Worm (Caenorhabditis elegans): Measurements from ENCODE around the gene C41C4.9.

The C41C4.9 gene

DNA sequence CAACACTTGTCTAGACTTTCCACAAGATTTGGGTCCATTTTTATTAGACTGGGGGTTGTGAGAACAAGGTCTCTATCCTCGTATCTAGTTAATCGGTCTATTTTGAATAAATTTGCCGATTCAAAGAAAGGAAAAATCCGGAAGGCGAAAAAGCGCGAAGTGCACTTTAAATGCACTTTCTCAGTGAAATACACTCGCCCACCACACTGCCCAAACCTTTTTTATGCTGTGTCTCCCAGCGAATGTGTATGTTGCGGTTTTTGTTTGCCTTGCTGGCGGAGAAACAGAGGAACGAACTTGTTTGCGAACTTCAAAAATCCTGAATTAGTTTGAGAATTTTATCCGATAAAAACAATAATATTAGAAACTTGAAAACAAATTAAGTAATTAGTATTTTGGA is 23.3 kb downstream of the C41C4.9 start:
- TF ChIP-seq aly-2 (tag; optimal IDR thresholded peaks at IDR 0.05) (no peak), sma-9 (GFP tag; optimal IDR thresholded peaks at IDR 0.05) (peak; percentile 0), sma-9 (tag; optimal IDR thresholded peaks at IDR 0.05) (no peak), nhr-23 (tag; optimal IDR thresholded peaks at IDR 0.05) (no peak), nhr-25 (tag; optimal IDR thresholded peaks at IDR 0.05) (no peak)

DNA sequence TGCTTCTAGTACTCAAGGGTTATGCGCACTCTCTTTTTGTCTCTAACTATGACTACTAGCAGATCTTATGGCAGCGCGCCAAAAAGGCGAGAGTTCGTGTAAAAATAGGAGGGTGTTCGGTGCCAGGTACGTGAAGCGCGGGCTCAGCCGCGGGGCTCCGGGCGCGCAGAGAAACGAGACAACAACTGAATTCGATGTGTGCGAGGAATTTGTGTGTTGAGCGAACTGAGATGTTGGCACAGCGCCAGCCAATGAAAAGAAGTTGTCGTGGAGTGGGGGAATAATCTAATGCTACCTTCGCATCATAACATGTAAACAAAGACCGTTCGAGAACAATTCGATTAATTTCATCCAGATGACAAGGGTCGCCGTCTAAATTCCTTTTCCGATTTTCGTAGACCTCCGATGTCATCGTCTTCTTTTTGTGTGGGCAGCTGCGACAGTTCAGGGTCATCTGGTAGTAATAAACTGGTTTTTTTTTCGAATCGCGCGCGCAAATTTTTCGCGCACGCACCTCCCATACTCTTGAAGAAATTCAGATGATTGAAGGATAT is 24.0 kb downstream of the C41C4.9 start:
- TF ChIP-seq F13H6.1 (tag; optimal IDR thresholded peaks at IDR 0.05) (peak; percentile 82), ztf-11 (tag; optimal IDR thresholded peaks at IDR 0.05) (no peak), ama-1 (optimal IDR thresholded peaks at IDR 0.05) (peak; percentile 10), mbf-1 (tag; optimal IDR thresholded peaks at IDR 0.05) (no peak), unc-55 (GFP tag; optimal IDR thresholded peaks at IDR 0.05) (peak; percentile 76), crh-2 (tag; optimal IDR thresholded peaks at IDR 0.05) (peak; percentile 44), lsy-2 (tag; optimal IDR thresholded peaks at IDR 0.05) (peak; percentile 44 to 78), sma-3 (GFP tag; optimal IDR thresholded peaks at IDR 0.05) (peak; percentile 60), mdl-1 (tag; optimal IDR thresholded peaks at IDR 0.05) (peak in 1 of 2 experiments; percentile 52), nhr-25 (tag; optimal IDR thresholded peaks at IDR 0.05) (peak; percentile 80), peb-1 (tag; optimal IDR thresholded peaks at IDR 0.05) (no peak), egl-27 (tag; optimal IDR thresholded peaks at IDR 0.05) (peak; percentile 49), snpc-4 (tag; optimal IDR thresholded peaks at IDR 0.05) (peak; percentile 13), mab-5 (tag; optimal IDR thresholded peaks at IDR 0.05) (peak; percentile 23), zag-1 (tag; optimal IDR thresholded peaks at IDR 0.05) (peak; percentile 90), lin-11 (tag; optimal IDR thresholded peaks at IDR 0.05) (peak; percentile 65), nhr-77 (tag; optimal IDR thresholded peaks at IDR 0.05) (no peak), nhr-129 (tag; optimal IDR thresholded peaks at IDR 0.05) (peak; percentile 39), C34F6.9 (tag; optimal IDR thresholded peaks at IDR 0.05) (peak; percentile 52), elt-3 (tag; optimal IDR thresholded peaks at IDR 0.05) (no peak), nhr-237 (tag; optimal IDR thresholded peaks at IDR 0.05) (no peak), Y55F3AM.14 (GFP tag; optimal IDR thresholded peaks at IDR 0.05) (peak; percentile 57), blmp-1 (tag; optimal IDR thresholded peaks at IDR 0.05; ENCODE audit: insufficient read depth) (peak; percentile 27), ZK546.5 (tag; optimal IDR thresholded peaks at IDR 0.05) (no peak), ceh-16 (tag; optimal IDR thresholded peaks at IDR 0.05) (no peak), sma-9 (GFP tag; optimal IDR thresholded peaks at IDR 0.05) (peak; percentile 66), sma-9 (tag; optimal IDR thresholded peaks at IDR 0.05) (no peak)

DNA sequence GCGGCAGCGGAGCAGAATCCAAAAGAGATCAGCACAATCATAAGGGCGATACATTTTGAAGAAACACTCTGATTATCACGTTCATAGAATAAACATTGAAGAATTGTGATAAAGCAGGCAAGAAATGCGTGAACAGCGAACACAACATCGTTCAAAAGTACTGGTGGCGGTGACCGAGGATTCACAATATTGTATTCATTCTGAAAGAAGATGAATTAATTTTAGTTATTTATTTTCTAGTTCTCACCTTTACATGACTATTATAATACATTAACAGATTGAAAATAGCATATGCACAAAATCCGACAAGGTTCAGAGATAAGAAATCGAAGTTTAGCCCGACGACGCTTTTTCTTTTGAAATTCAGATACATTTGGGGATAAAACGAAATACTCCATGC is 28.5 kb downstream of the C41C4.9 start:
- TF ChIP-seq ztf-1 (GFP tag; conservative IDR thresholded peaks at IDR 0.05) (no peak), nhr-25 (tag; optimal IDR thresholded peaks at IDR 0.05) (no peak), F13H6.1 (tag; optimal IDR thresholded peaks at IDR 0.05) (no peak), aly-2 (tag; optimal IDR thresholded peaks at IDR 0.05) (no peak), lin-39 (tag; optimal IDR thresholded peaks at IDR 0.05) (no peak), unc-62 (GFP tag; optimal IDR thresholded peaks at IDR 0.05) (no peak), C34F6.9 (tag; optimal IDR thresholded peaks at IDR 0.05) (no peak), mbf-1 (tag; optimal IDR thresholded peaks at IDR 0.05) (no peak), nhr-237 (tag; optimal IDR thresholded peaks at IDR 0.05) (no peak), ztf-11 (tag; optimal IDR thresholded peaks at IDR 0.05) (no peak), R02D3.7 (tag; optimal IDR thresholded peaks at IDR 0.05) (no peak), blmp-1 (tag; optimal IDR thresholded peaks at IDR 0.05; ENCODE audit: insufficient read depth) (no peak), nhr-77 (tag; optimal IDR thresholded peaks at IDR 0.05) (no peak), ceh-16 (tag; optimal IDR thresholded peaks at IDR 0.05) (no peak), skn-1 (tag; optimal IDR thresholded peaks at IDR 0.05) (no peak), mab-5 (tag; optimal IDR thresholded peaks at IDR 0.05) (no peak), unc-39 (tag; optimal IDR thresholded peaks at IDR 0.05) (no peak), unc-55 (GFP tag; optimal IDR thresholded peaks at IDR 0.05) (no peak), Y55F3AM.14 (GFP tag; optimal IDR thresholded peaks at IDR 0.05) (no peak), lin-13 (GFP tag; optimal IDR thresholded peaks at IDR 0.05) (no peak)

ce11 chrII:8136818-8137217 is 29.4 kb downstream of the C41C4.9 start, which contains the start of gene ctns-1:
ctns-1 (minus strand) TSS chrII:8136918.
- TF ChIP-seq ztf-11 (tag; optimal IDR thresholded peaks at IDR 0.05) (no peak), ceh-82 (tag; optimal IDR thresholded peaks at IDR 0.05) (no peak), zag-1 (tag; optimal IDR thresholded peaks at IDR 0.05) (no peak), mbf-1 (tag; optimal IDR thresholded peaks at IDR 0.05) (no peak), unc-62 (GFP tag; optimal IDR thresholded peaks at IDR 0.05) (no peak), lsy-2 (tag; optimal IDR thresholded peaks at IDR 0.05) (no peak), sma-9 (GFP tag; optimal IDR thresholded peaks at IDR 0.05) (no peak), sma-9 (tag; optimal IDR thresholded peaks at IDR 0.05) (no peak), blmp-1 (tag; optimal IDR thresholded peaks at IDR 0.05; ENCODE audit: insufficient read depth) (no peak), elt-1 (tag; optimal IDR thresholded peaks at IDR 0.05) (no peak), skn-1 (tag; optimal IDR thresholded peaks at IDR 0.05) (no peak), egl-27 (tag; optimal IDR thresholded peaks at IDR 0.05) (no peak), nhr-237 (tag; optimal IDR thresholded peaks at IDR 0.05) (no peak), snpc-4 (tag; optimal IDR thresholded peaks at IDR 0.05) (no peak), ZK546.5 (tag; optimal IDR thresholded peaks at IDR 0.05) (no peak), fos-1 (tag; optimal IDR thresholded peaks at IDR 0.05) (no peak), F13H6.1 (tag; optimal IDR thresholded peaks at IDR 0.05) (no peak), ztf-1 (GFP tag; conservative IDR thresholded peaks at IDR 0.05) (no peak)

Measured in whole organism, L2 larva.